Worm (Caenorhabditis elegans) whole organism, midembryonic: Measurements from ENCODE around the gene act-1.

ENCODE experiments used
- T22C8.4 ChIP-seq: fragments of 200-800 bp; sonication (Bioruptor generic); IDR thresholded peaks from 2 replicates; pipeline ENCODE4 v1.3.6; 2022; ENCODE audit warnings: missing genetic modification characterization, missing compliant biosample characterization
- cog-1 ChIP-seq: sonication (generic microtip); optimal IDR thresholded peaks from 2 replicates; lab custom pipeline; 2016; ENCODE audit warnings: missing genetic modification characterization, missing compliant biosample characterization
- flt-1 ChIP-seq: fragments of 200-800 bp; sonication (Bioruptor generic); IDR thresholded peaks from 2 replicates; pipeline ENCODE4 v1.3.6; 2022; ENCODE audit warnings: missing genetic modification characterization, missing compliant biosample characterization
- med-1 ChIP-seq: sonication (generic microtip); optimal IDR thresholded peaks from 2 replicates; lab custom pipeline; 2017; ENCODE audit warnings: missing genetic modification characterization, mild to moderate bottlenecking, missing compliant biosample characterization, antibody characterized with exemption, missing genetic modification reagents; ENCODE audit not compliant: insufficient read depth
- ref-1 ChIP-seq: fragments of 200-800 bp; sonication (Bioruptor generic); conservative IDR thresholded peaks from 2 replicates; pipeline ENCODE4 v1.3.6; 2022; ENCODE audit warnings: missing genetic modification reagents, missing genetic modification characterization, missing compliant biosample characterization
- tab-1 ChIP-seq: fragments of 200-800 bp; sonication (Bioruptor generic); IDR thresholded peaks from 2 replicates; pipeline ENCODE4 v1.3.6; 2022; ENCODE audit warnings: missing genetic modification characterization, missing compliant biosample characterization
- ztf-29 ChIP-seq: fragments of 200-800 bp; sonication (Bioruptor generic); IDR thresholded peaks from 2 replicates; pipeline ENCODE4 v1.3.6; 2022; ENCODE audit warnings: missing genetic modification reagents, missing genetic modification characterization, missing compliant biosample characterization

DNA sequence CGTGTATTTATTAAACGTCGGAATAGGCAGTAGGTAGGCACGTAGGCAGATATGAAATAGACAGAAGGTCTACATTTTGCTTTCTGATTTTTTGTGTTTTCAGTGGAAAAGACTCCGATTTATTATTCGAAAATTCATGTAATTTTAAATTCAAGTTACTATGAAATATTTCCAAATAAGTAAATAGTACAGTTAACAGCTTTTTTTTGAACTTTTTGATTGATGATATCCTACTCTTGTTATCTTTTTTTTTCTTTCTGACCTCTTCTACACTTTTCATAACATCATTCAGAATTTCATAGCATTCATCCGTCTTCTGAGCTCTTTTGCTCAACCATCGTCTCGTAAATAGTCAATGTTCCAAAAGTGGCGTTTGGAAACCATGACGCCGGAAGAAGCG, 17.7 kb downstream of the act-1 start, which contains the start of gene cdkl-1:
- no peak for TF ChIP-seq ztf-29
- no peak for TF ChIP-seq tab-1
- TF ChIP-seq flt-1 = no peak
- no peak for TF ChIP-seq med-1 (GFP tag; lab: Kevin White, UChicago)
- TF ChIP-seq ref-1 = no peak
- no peak for TF ChIP-seq cog-1
- TF ChIP-seq T22C8.4 (GFP tag; lab: Robert Waterston, UW) = no peak
